Worm (Caenorhabditis elegans): Measurements from ENCODE around the gene nhr-55.

DNA sequence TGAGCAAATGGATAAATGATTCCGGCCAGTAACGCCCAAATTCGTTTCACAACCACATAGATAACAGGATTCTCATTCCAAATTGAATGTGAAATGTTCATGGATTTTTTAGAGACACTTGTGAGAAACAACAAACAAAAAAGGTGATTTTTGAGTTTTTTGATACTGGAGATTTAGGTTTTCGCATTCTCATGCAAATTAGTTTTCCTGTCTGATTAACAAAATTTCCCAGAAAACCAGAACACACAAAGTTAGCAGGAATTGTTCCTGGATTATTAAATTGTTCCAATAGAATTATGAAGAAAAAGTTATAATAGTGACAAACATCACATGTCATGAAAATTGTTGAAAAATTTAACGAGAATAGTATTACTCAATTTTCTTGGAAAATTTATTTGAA lies 34.8 kb upstream of the nhr-55 start, which contains the start of gene srh-33:
- no peak for TF ChIP-seq nhr-76 (tag; optimal IDR thresholded peaks at IDR 0.05)
- TF ChIP-seq pha-4 (tag; optimal IDR thresholded peaks at IDR 0.05), result no peak
- no peak for TF ChIP-seq ztf-11 (tag; optimal IDR thresholded peaks at IDR 0.05)
- no peak for TF ChIP-seq nhr-12 (tag; optimal IDR thresholded peaks at IDR 0.05)
- no peak for TF ChIP-seq blmp-1 (tag; optimal IDR thresholded peaks at IDR 0.05)
- TF ChIP-seq elt-3 (tag; optimal IDR thresholded peaks at IDR 0.05), result no peak
- no peak for TF ChIP-seq mep-1 (tag; optimal IDR thresholded peaks at IDR 0.05)
- TF ChIP-seq lsy-2 (tag; optimal IDR thresholded peaks at IDR 0.05), result no peak

Measured in whole organism, mixed stage, embryonic.